Worm (Caenorhabditis elegans) whole organism, L1 larva: ENCODE measurements around the gene ets-7.

Experiments
- C04F5.9 ChIP-seq: sonication (generic microtip); optimal IDR thresholded peaks from 2 replicates; lab custom pipeline; 2016; ENCODE audit warnings: missing genetic modification characterization, missing compliant biosample characterization
- C34B4.2 ChIP-seq: sonication (generic microtip); optimal IDR thresholded peaks from 2 replicates; lab custom pipeline; 2017; ENCODE audit warnings: mild to moderate bottlenecking, missing genetic modification characterization, missing compliant biosample characterization
- ceh-8 ChIP-seq: fragments of 200-800 bp; sonication (Bioruptor generic); optimal IDR thresholded peaks from 2 replicates; lab custom pipeline; 2018; ENCODE audit warnings: mild to moderate bottlenecking, missing genetic modification characterization, moderate library complexity, missing compliant biosample characterization
- dpl-1 ChIP-seq, 3 experiments: fragments of 150-350 bp in 2 of 3; sonication (generic microtip) in 1 of 3; optimal IDR thresholded peaks; 2 replicates each; lab custom pipeline; 2014 to 2017; ENCODE audit warnings: missing biosample characterization in 3 of 3, missing genetic modification characterization in 3 of 3, missing genetic modification reagents in 3 of 3
- efl-1 ChIP-seq, 4 experiments: fragments of 150-350 bp; optimal IDR thresholded peaks in 3 of 4; peaks in 1 of 4; 1 replicate in 1 of 4; 2 replicates in 3 of 4; lab custom pipeline; 2014; ENCODE audit warnings: missing biosample characterization in 2 of 4, missing genetic modification characterization in 2 of 4, missing genetic modification reagents in 2 of 4
- efl-3 ChIP-seq: fragments of 200-800 bp; sonication (Bioruptor generic); optimal IDR thresholded peaks from 2 replicates; lab custom pipeline; 2018; ENCODE audit warnings: mild to moderate bottlenecking, missing genetic modification characterization, missing compliant biosample characterization
- egl-13 ChIP-seq: sonication (generic microtip); optimal IDR thresholded peaks from 2 replicates; lab custom pipeline; 2016; ENCODE audit warnings: missing genotype, missing genetic modification reagents, missing genetic modification characterization, missing compliant biosample characterization
- egl-27 ChIP-seq, 2 experiments: fragments of 150-350 bp in 1 of 2; sonication (generic microtip); optimal IDR thresholded peaks; 3 replicates each; lab custom pipeline; 2017 to 2018; ENCODE audit warnings: missing biosample characterization in 2 of 2, missing genetic modification characterization in 2 of 2, missing genetic modification reagents in 2 of 2
- elt-2 ChIP-seq: sonication (generic microtip); optimal IDR thresholded peaks from 2 replicates; lab custom pipeline; 2016; ENCODE audit warnings: missing genetic modification characterization, mild to moderate bottlenecking, inconsistent platforms, missing compliant biosample characterization, missing genetic modification reagents
- elt-3 ChIP-seq, 6 experiments: fragments of 150-350 bp in 1 of 6; sonication (generic microtip); optimal IDR thresholded peaks; 2 replicates each; lab custom pipeline; 2017 to 2018; ENCODE audit warnings: missing biosample characterization in 6 of 6, missing genetic modification characterization in 6 of 6, inconsistent platforms in 1 of 6
- fkh-10 ChIP-seq: sonication (generic microtip); optimal IDR thresholded peaks from 2 replicates; lab custom pipeline; 2017; ENCODE audit warnings: missing biosample characterization, missing genetic modification reagents, missing genetic modification characterization
- fkh-4 ChIP-seq: sonication (generic microtip); optimal IDR thresholded peaks from 2 replicates; lab custom pipeline; 2016; ENCODE audit warnings: missing compliant biosample characterization, missing genetic modification characterization, borderline replicate concordance
- fkh-8 ChIP-seq: sonication (generic microtip); optimal IDR thresholded peaks from 2 replicates; lab custom pipeline; 2016; ENCODE audit warnings: mild to moderate bottlenecking, missing genetic modification characterization, missing compliant biosample characterization
- fos-1 ChIP-seq: fragments of 150-350 bp; optimal IDR thresholded peaks from 2 replicates; lab custom pipeline; 2014; ENCODE audit warnings: missing biosample characterization, missing genetic modification characterization
- hlh-17 ChIP-seq: fragments of 200-800 bp; sonication (Bioruptor generic); optimal IDR thresholded peaks from 2 replicates; lab custom pipeline; 2018; ENCODE audit warnings: missing genetic modification characterization, mild to moderate bottlenecking, missing compliant biosample characterization, moderate library complexity, borderline replicate concordance
- lin-35 ChIP-seq, 2 experiments: fragments of 150-350 bp; optimal IDR thresholded peaks; 2 replicates each; lab custom pipeline; 2014; ENCODE audit warnings: missing biosample characterization in 2 of 2, missing genetic modification characterization in 2 of 2, missing genetic modification reagents in 2 of 2
- lin-39 ChIP-seq: fragments of 150-350 bp; optimal IDR thresholded peaks from 2 replicates; lab custom pipeline; 2014; ENCODE audit warnings: missing biosample characterization, missing genetic modification reagents, missing genetic modification characterization
- lir-3 ChIP-seq: sonication (generic microtip); optimal IDR thresholded peaks from 2 replicates; lab custom pipeline; 2016; ENCODE audit warnings: mild to moderate bottlenecking, missing genetic modification characterization, moderate library complexity, missing compliant biosample characterization; ENCODE audit not compliant: poor library complexity
- lsy-2 ChIP-seq, 2 experiments: fragments of 150-350 bp; optimal IDR thresholded peaks; 2 replicates each; lab custom pipeline; 2014; ENCODE audit warnings: missing biosample characterization in 2 of 2, missing genetic modification characterization in 2 of 2
- mdl-1 ChIP-seq, 2 experiments: fragments of 150-350 bp; optimal IDR thresholded peaks; 2 replicates each; lab custom pipeline; 2014 to 2017; ENCODE audit warnings: missing biosample characterization in 2 of 2, missing genetic modification characterization in 2 of 2, inconsistent platforms in 1 of 2
- mep-1 ChIP-seq: fragments of 150-350 bp; optimal IDR thresholded peaks from 2 replicates; lab custom pipeline; 2014; ENCODE audit warnings: missing biosample characterization, missing genetic modification characterization
- nhr-237 ChIP-seq: fragments of 150-350 bp; optimal IDR thresholded peaks from 2 replicates; lab custom pipeline; 2014; ENCODE audit warnings: missing biosample characterization, missing genetic modification characterization
- nhr-28 ChIP-seq: fragments of 150-350 bp; optimal IDR thresholded peaks from 2 replicates; lab custom pipeline; 2014; ENCODE audit warnings: missing biosample characterization, missing genetic modification characterization
- nhr-71 ChIP-seq: sonication (generic microtip); optimal IDR thresholded peaks from 2 replicates; lab custom pipeline; 2016; ENCODE audit warnings: mild to moderate bottlenecking, missing genetic modification characterization, moderate library complexity, missing compliant biosample characterization
- nhr-85 ChIP-seq: sonication (generic microtip); peaks from one replicate; lab custom pipeline; 2016; ENCODE audit warnings: missing genetic modification characterization, inconsistent platforms, missing compliant biosample characterization
- sptf-1 ChIP-seq: fragments of 150-350 bp; optimal IDR thresholded peaks from 2 replicates; lab custom pipeline; 2014; ENCODE audit warnings: missing biosample characterization, missing genetic modification characterization
- sup-37 ChIP-seq: fragments of 200-800 bp; sonication (Bioruptor generic); optimal IDR thresholded peaks from 2 replicates; lab custom pipeline; 2018; ENCODE audit warnings: mild to moderate bottlenecking, missing genetic modification characterization, missing compliant biosample characterization
- tbx-2 ChIP-seq: sonication (generic microtip); optimal IDR thresholded peaks from 2 replicates; lab custom pipeline; 2016; ENCODE audit warnings: missing genetic modification characterization, missing compliant biosample characterization
- unc-62 ChIP-seq: fragments of 150-350 bp; optimal IDR thresholded peaks from 2 replicates; lab custom pipeline; 2014; ENCODE audit warnings: missing biosample characterization, missing genetic modification reagents, missing genetic modification characterization
- zag-1 ChIP-seq: fragments of 150-350 bp; optimal IDR thresholded peaks from 2 replicates; lab custom pipeline; 2014; ENCODE audit warnings: missing biosample characterization, missing genetic modification characterization
- ztf-11 ChIP-seq, 2 experiments: sonication (generic microtip); optimal IDR thresholded peaks; 2 replicates each; lab custom pipeline; 2016 to 2017; ENCODE audit warnings: missing genetic modification characterization in 2 of 2, missing biosample characterization in 1 of 2, missing compliant biosample characterization in 1 of 2

The ets-7 gene

DNA sequence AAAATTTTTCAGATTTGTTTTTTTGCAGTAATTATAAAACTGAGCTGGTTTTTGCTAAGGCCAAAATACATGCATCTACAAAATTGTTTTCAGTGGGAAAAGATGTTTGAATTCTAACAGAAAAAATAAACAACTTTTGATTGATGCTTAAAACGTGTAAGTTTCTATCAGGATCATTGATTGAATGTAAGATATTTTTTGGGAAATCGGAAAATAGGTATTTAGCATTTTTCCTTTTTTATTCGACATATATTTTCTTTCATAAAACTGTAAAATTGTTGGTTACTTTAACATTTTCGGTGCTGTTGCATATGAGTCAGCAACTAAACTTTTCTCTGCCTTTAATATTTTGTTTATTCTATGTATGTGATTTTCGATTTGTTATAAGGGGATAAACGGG lies 34.1 kb downstream of the ets-7 start, which contains the start of gene C54F6.20:
Gene C54F6.20 (plus strand): TSS at position 301 of the 400 bp plus-strand sequence.
- TF ChIP-seq efl-1 (optimal IDR thresholded peaks at IDR 0.05; lab: Kevin White, UChicago) = no peak
- TF ChIP-seq efl-1 (GFP tag; optimal IDR thresholded peaks at IDR 0.05 in 1 of 2; lab: Kevin White, UChicago) = peak in 1 of 2 experiments; percentile 54
- no peak for TF ChIP-seq fkh-4
- no peak for TF ChIP-seq C34B4.2 (tag; lab: Kevin White, UChicago)
- TF ChIP-seq sptf-1 = no peak
- no peak for TF ChIP-seq sup-37 (GFP tag; lab: Kevin White, UChicago)
- TF ChIP-seq, all 84 proteins: peak for 1

DNA sequence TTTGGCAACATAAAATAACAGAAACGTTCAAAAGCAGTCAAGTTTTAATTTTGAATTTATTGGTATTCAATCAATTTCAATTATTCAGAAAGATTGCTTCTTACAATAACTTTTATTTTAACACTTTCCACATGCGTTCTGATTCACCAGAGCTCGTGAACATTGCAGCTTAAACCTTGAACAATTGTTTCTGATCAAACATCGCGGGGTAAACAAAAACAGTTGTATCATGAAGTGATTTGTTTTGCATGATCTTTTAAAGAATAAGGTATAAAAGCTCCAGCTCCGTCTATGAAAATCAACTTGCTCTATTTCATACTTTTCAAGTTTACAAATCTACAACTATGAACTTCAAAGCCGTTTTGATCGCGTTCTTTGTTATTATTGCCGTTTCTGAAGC lies 35.2 kb downstream of the ets-7 start, which contains the start of gene C54F6.6:
Gene C54F6.6 (plus strand): TSS at position 301 of the 400 bp plus-strand sequence.
- TF ChIP-seq nhr-85 (no peak), lsy-2 (tag; optimal IDR thresholded peaks at IDR 0.05; lab: Kevin White, UChicago) (no peak), lir-3 (tag; lab: Kevin White, UChicago) (no peak), C04F5.9 (tag; lab: Kevin White, UChicago) (no peak), dpl-1 (GFP tag; optimal IDR thresholded peaks at IDR 0.05; lab: Kevin White, UChicago) (no peak), lin-35 (GFP tag; optimal IDR thresholded peaks at IDR 0.05; lab: Kevin White, UChicago) (no peak), ceh-8 (GFP tag; lab: Kevin White, UChicago) (no peak), tbx-2 (no peak), egl-27 (tag; optimal IDR thresholded peaks at IDR 0.05; lab: Kevin White, UChicago) (no peak), lin-39 (tag; lab: Kevin White, UChicago) (no peak), nhr-237 (tag; lab: Kevin White, UChicago) (no peak), ztf-11 (tag; optimal IDR thresholded peaks at IDR 0.05; lab: Kevin White, UChicago) (no peak), elt-3 (tag; optimal IDR thresholded peaks at IDR 0.05; lab: Kevin White, UChicago) (no peak), fkh-10 (GFP tag; lab: Kevin White, UChicago) (no peak)
- TF ChIP-seq, all 84 proteins: peak for 0

DNA sequence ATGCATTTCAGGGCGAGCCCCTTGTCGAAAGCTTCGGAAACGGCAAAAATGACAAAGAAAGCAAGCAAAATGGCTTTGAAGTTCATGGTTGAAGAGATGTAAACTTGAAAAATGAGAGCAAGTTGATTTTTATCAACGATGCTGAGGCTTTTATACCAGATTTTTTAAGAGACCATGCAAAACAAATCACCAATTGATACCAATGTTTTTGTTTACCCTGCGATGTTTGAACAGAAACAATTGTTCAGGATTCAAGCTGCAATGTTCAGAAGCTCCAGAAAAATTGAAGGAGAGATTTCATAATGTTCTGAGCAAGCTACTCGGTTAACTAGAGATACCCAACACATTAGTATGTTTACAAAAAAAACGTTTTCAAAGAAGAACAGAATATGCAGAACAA lies 36.3 kb downstream of the ets-7 start, which contains the start of gene C54F6.15:
Gene C54F6.15 (minus strand): TSS at position 101 of the 400 bp plus-strand sequence.
- TF ChIP-seq lin-35 (GFP tag; optimal IDR thresholded peaks at IDR 0.05; lab: Kevin White, UChicago) (no peak), zag-1 (tag; lab: Kevin White, UChicago) (no peak), lir-3 (tag; lab: Kevin White, UChicago) (no peak), hlh-17 (GFP tag; lab: Kevin White, UChicago) (no peak), efl-3 (no peak), egl-13 (no peak), elt-3 (tag; optimal IDR thresholded peaks at IDR 0.05; lab: Kevin White, UChicago) (no peak)
- TF ChIP-seq, all 84 proteins: peak for 0

ce11 chrV:7521304-7521703 lies 37.3 kb downstream of the ets-7 start:
- TF ChIP-seq elt-2 (tag; lab: Kevin White, UChicago) (peak; percentile 75), mep-1 (no peak)
- TF ChIP-seq, all 84 proteins: peak for 1

DNA sequence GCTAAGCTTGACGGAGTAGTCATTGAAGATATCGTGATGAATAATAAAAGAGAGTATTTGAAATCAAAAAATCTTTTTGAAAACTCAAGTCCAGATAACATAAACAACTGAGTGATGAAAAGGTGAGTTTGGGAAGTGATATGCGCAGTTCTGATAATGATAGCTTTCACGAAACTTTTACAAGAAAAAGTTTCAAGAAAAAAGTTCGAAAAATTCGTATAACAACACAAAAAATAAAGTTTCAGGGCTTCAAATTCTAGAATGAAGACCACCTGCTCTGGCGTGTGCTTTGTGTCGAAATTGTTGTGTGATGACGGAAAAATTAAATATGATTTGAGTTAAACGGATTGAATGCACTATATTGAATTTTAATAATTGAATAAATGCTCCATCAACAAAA lies 38.5 kb downstream of the ets-7 start, which contains the start of gene srb-19:
Gene srb-19 (minus strand): TSS at position 101 of the 400 bp plus-strand sequence.
- TF ChIP-seq fos-1 (tag; lab: Kevin White, UChicago) (no peak), unc-62 (GFP tag; lab: Kevin White, UChicago) (no peak), fkh-8 (peak; percentile 1), mdl-1 (tag; optimal IDR thresholded peaks at IDR 0.05; lab: Kevin White, UChicago) (no peak), nhr-71 (tag; lab: Kevin White, UChicago) (peak; percentile 26), nhr-28 (no peak), mep-1 (no peak)
